Fruit fly (Drosophila melanogaster) whole organism, embryonic: ENCODE data around the gene CG11353.

Experiments
- CG10274 ChIP-seq: fragments of 200-800 bp; sonication (Bioruptor generic); optimal IDR thresholded peaks from 3 replicates; lab custom pipeline; 2017; ENCODE audit warnings: missing biosample characterization, mild to moderate bottlenecking, missing genetic modification characterization
- CG11398 ChIP-seq: fragments of 200-800 bp; sonication (Bioruptor generic); optimal IDR thresholded peaks from 2 replicates; lab custom pipeline; 2016; ENCODE audit warnings: missing biosample characterization, missing genetic modification characterization
- CG17385 ChIP-seq: fragments of 200-800 bp; sonication (Bioruptor generic); optimal IDR thresholded peaks from 3 replicates; lab custom pipeline; 2018; ENCODE audit warnings: missing biosample characterization, mild to moderate bottlenecking, missing genetic modification characterization
- CG4617 ChIP-seq: fragments of 200-800 bp; sonication (Bioruptor generic); optimal IDR thresholded peaks from 3 replicates; lab custom pipeline; 2016; ENCODE audit warnings: missing biosample characterization, missing genetic modification characterization, borderline replicate concordance
- CHES-1-like ChIP-seq: fragments of 200-800 bp; sonication (Bioruptor generic); optimal IDR thresholded peaks from 2 replicates; lab custom pipeline; 2016; ENCODE audit warnings: missing biosample characterization, missing genetic modification characterization
- HLH54F ChIP-seq: fragments of 200-800 bp; sonication (Bioruptor generic); optimal IDR thresholded peaks from 3 replicates; lab custom pipeline; 2016; ENCODE audit warnings: missing biosample characterization, missing genetic modification characterization
- pan ChIP-seq, 4 experiments: fragments of >200 bp in 3 of 4; fragments of 200-800 bp in 1 of 4; sonication (Bioruptor generic) in 1 of 4; optimal IDR thresholded peaks in 3 of 4; IDR thresholded peaks in 1 of 4; 2 replicates each; pipeline versions ENCODE4 v1.3.6 to Lab custom; 2017 to 2022; ENCODE audit warnings: missing biosample characterization in 2 of 4, missing genetic modification characterization in 2 of 4, mixed read lengths in 1 of 4
- prd ChIP-seq, 3 experiments: fragments of >200 bp in 2 of 3; fragments of 200-800 bp in 1 of 3; sonication (Bioruptor generic) in 1 of 3; optimal IDR thresholded peaks in 2 of 3; IDR thresholded peaks in 1 of 3; 2 replicates in 2 of 3; 3 replicates in 1 of 3; pipeline versions ENCODE4 v1.3.6 to Lab custom; 2017 to 2022; ENCODE audit warnings: missing biosample characterization in 1 of 3, missing genetic modification characterization in 1 of 3
- schlank ChIP-seq: fragments of 200-800 bp; sonication (Bioruptor generic); optimal IDR thresholded peaks from 2 replicates; lab custom pipeline; 2018; ENCODE audit warnings: missing biosample characterization, mild to moderate bottlenecking, missing genetic modification characterization

DNA sequence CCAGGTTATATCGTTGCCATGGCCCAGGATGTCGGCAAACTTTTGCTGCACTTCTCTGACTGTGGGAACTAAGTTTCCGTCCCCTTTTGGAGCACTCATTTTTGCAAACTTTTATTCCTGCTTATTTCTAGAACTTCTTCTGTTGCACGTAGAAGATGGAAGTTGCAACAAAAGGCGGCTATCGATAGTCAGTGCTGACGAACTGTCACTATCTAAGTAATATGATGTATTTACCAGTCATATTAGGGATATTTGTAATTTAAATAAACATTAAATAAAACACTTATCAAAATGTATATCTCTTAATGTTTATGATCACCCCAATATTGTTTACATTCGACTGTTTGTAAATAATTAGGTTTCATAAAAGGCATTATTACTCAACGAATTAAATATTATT lies 8.1 kb downstream of the CG11353 start, which contains the start of gene CG32243:
- TF ChIP-seq CG10274: no peak
- no peak for TF ChIP-seq schlank (tag; lab: Kevin White, UChicago)
- no peak for TF ChIP-seq pan (optimal IDR thresholded peaks at IDR 0.05; lab: Kevin White, UChicago)
- no peak for TF ChIP-seq pan (GFP tag; optimal IDR thresholded peaks at IDR 0.05 in 1 of 2, IDR thresholded peaks at IDR 0.05 in 1 of 2)
- no peak for TF ChIP-seq CG4617 (GFP tag; lab: Kevin White, UChicago)
- TF ChIP-seq CG17385 (GFP tag; lab: Kevin White, UChicago): no peak
- TF ChIP-seq CHES-1-like (GFP tag; lab: Kevin White, UChicago): no peak
- no peak for TF ChIP-seq HLH54F (GFP tag; lab: Kevin White, UChicago)
- TF ChIP-seq CG11398 (GFP tag; lab: Kevin White, UChicago): no peak
- no peak for TF ChIP-seq prd (optimal IDR thresholded peaks at IDR 0.05; lab: Kevin White, UChicago)
- TF ChIP-seq prd (GFP tag; IDR thresholded peaks at IDR 0.05; lab: Robert Waterston, UW): no peak
